Fruit fly (Drosophila melanogaster): ENCODE data around the gene eIF4E1.

eIF4E1 gene

DNA sequence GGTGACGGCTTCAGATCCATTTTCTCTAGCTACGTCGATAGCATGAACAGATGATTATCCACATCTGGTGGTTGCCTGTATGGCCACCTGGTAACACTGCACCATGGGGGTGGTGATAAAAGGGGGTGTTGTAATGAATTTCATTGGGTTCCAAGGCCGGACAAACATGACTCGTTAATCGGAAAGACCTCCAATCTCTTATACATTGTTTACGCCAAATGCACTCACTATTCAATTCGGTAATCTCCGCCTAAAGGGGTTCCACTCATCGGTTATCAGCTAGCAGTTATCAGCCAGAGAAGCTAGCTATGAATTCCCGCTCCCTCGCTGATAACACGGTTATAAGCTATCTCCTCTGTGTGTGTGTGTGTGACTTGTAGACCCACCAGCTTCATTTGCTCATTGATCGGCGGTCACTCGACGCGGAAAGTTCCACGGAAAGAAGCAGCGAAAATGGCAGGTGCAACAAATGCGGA is 42.0 kb downstream of the eIF4E1 start, which contains the start of gene Pdxk (continued):
- TF ChIP-seq Neu2 (GFP tag; optimal IDR thresholded peaks at IDR 0.05; ENCODE audit: borderline replicate concordance) (no peak), crp (GFP tag; optimal IDR thresholded peaks at IDR 0.05) (peak in 1 of 2 experiments; percentile 80), ap (GFP tag; IDR thresholded peaks at IDR 0.05) (no peak), caup (GFP tag; optimal IDR thresholded peaks at IDR 0.05; ENCODE audit: severe bottlenecking) (peak; percentile 45), CG1603 (tag; optimal IDR thresholded peaks at IDR 0.05) (peak; percentile 49), eyg (GFP tag; optimal IDR thresholded peaks at IDR 0.05) (no peak), CG31365 (tag; optimal IDR thresholded peaks at IDR 0.05) (no peak), CG8765 (GFP tag; IDR thresholded peaks at IDR 0.05) (no peak), CG3726 (GFP tag; IDR thresholded peaks at IDR 0.05) (no peak), so (GFP tag; IDR thresholded peaks at IDR 0.05) (peak; percentile 40; the same call in 1 of the 3 replicates), CoRest (tag; optimal IDR thresholded peaks at IDR 0.05) (peak; percentile 12), hb (GFP tag; IDR thresholded peaks at IDR 0.05; ENCODE audit: partially characterized antibody) (no peak), CG18764 (GFP tag; optimal IDR thresholded peaks at IDR 0.05) (no peak), sima (GFP tag; optimal IDR thresholded peaks at IDR 0.05) (no peak), Taf1 (GFP tag; IDR thresholded peaks at IDR 0.05) (no peak), tin (GFP tag; optimal IDR thresholded peaks at IDR 0.05) (no peak), pzg (GFP tag; optimal IDR thresholded peaks at IDR 0.05) (peak; percentile 62), CG7357 (GFP tag; IDR thresholded peaks at IDR 0.05) (no peak), CG2129 (GFP tag; IDR thresholded peaks at IDR 0.05; ENCODE audit: partially characterized antibody) (no peak), Hmr (GFP tag; optimal IDR thresholded peaks at IDR 0.05) (peak; percentile 43), Bdp1 (GFP tag; optimal IDR thresholded peaks at IDR 0.05) (no peak), lov (optimal IDR thresholded peaks at IDR 0.05) (no peak), lov (GFP tag; IDR thresholded peaks at IDR 0.05) (no peak), CG9437 (GFP tag; optimal IDR thresholded peaks at IDR 0.05) (peak; percentile 47), twi (tag; optimal IDR thresholded peaks at IDR 0.05) (peak; percentile 40), Dek (tag; optimal IDR thresholded peaks at IDR 0.05) (no peak), CG1529 (GFP tag; optimal IDR thresholded peaks at IDR 0.05) (no peak), lab (GFP tag; optimal IDR thresholded peaks at IDR 0.05) (peak; percentile 49), CG4730 (GFP tag; IDR thresholded peaks at IDR 0.05) (no peak), CG34224 (GFP tag; IDR thresholded peaks at IDR 0.05; ENCODE audit: partially characterized antibody) (no peak), CG9609 (GFP tag; optimal IDR thresholded peaks at IDR 0.05) (no peak), tx (GFP tag; optimal IDR thresholded peaks at IDR 0.05) (no peak), grn (GFP tag; optimal IDR thresholded peaks at IDR 0.05) (peak; percentile 71), mirr (GFP tag; optimal IDR thresholded peaks at IDR 0.05) (peak; percentile 96), CG10366 (GFP tag; IDR thresholded peaks at IDR 0.05) (no peak), C15 (GFP tag; IDR thresholded peaks at IDR 0.05) (no peak), CG8478 (optimal IDR thresholded peaks at IDR 0.05) (no peak), CG10274 (GFP tag; optimal IDR thresholded peaks at IDR 0.05) (no peak), toy (GFP tag; IDR thresholded peaks at IDR 0.05) (no peak), sens-2 (GFP tag; IDR thresholded peaks at IDR 0.05) (no peak), pb (GFP tag; optimal IDR thresholded peaks at IDR 0.05) (no peak), Atf-2 (GFP tag; optimal IDR thresholded peaks at IDR 0.05) (no peak), CG13287 (GFP tag; IDR thresholded peaks at IDR 0.05; ENCODE audit: partially characterized antibody) (peak; percentile 48), D19B (GFP tag; optimal IDR thresholded peaks at IDR 0.05) (no peak), oc (tag; optimal IDR thresholded peaks at IDR 0.05) (no peak), Gug (GFP tag; IDR thresholded peaks at IDR 0.05) (no peak), kni (GFP tag; optimal IDR thresholded peaks at IDR 0.05) (peak; percentile 44), CG14667 (GFP tag; IDR thresholded peaks at IDR 0.05) (no peak), GATAe (GFP tag; conservative IDR thresholded peaks at IDR 0.05) (peak; percentile 89), sob (GFP tag; IDR thresholded peaks at IDR 0.05) (peak; percentile 38; the same call in 1 of the 2 replicates), CG17568 (GFP tag; optimal IDR thresholded peaks at IDR 0.05) (peak; percentile 3)
